Fruit fly (Drosophila melanogaster) whole organism, embryonic: Measurements from ENCODE around the gene Scm.
A peak's percentile ranks its signal among the peaks of the same experiment; 100 is the strongest.

Experiments used
- CG10366 ChIP-seq: fragments of 200-800 bp; sonication (Bioruptor generic); IDR thresholded peaks from 2 replicates; pipeline ENCODE4 v1.3.6; 2022; ENCODE audit warnings: missing biosample characterization, missing genetic modification characterization
- CG10959 ChIP-seq: fragments of 200-800 bp; sonication (Bioruptor generic); IDR thresholded peaks from 2 replicates; pipeline ENCODE4 v1.3.6; 2022; ENCODE audit warnings: missing biosample characterization, missing genetic modification characterization
- CG12071 ChIP-seq: fragments of 200-800 bp; sonication (Bioruptor generic); optimal IDR thresholded peaks from 3 replicates; lab custom pipeline; 2018; ENCODE audit warnings: missing biosample characterization, mild to moderate bottlenecking, missing genetic modification characterization
- CG12299 ChIP-seq: fragments of 200-800 bp; sonication (Bioruptor generic); optimal IDR thresholded peaks from 2 replicates; lab custom pipeline; 2018; ENCODE audit warnings: missing biosample characterization, mild to moderate bottlenecking, missing genetic modification characterization
- CG12659 ChIP-seq: fragments of 200-800 bp; sonication (Bioruptor generic); optimal IDR thresholded peaks from 3 replicates; lab custom pipeline; 2017; ENCODE audit warnings: mild to moderate bottlenecking, missing biosample characterization, missing genetic modification reagents, missing genetic modification characterization
- CG13296 ChIP-seq: fragments of 200-800 bp; sonication (Bioruptor generic); optimal IDR thresholded peaks from 3 replicates; lab custom pipeline; 2018; ENCODE audit warnings: missing biosample characterization, mild to moderate bottlenecking, missing genetic modification characterization
- CG14050 ChIP-seq: fragments of 200-800 bp; sonication (Bioruptor generic); IDR thresholded peaks from 3 replicates; pipeline ENCODE4 v1.3.6; 2022; ENCODE audit warnings: missing biosample characterization, missing genetic modification characterization
- CG15073 ChIP-seq: fragments of 200-800 bp; sonication (Bioruptor generic); optimal IDR thresholded peaks from 2 replicates; lab custom pipeline; 2016; ENCODE audit warnings: missing biosample characterization, missing genetic modification characterization
- CG18011 ChIP-seq: fragments of 200-800 bp; sonication (Bioruptor generic); optimal IDR thresholded peaks from 2 replicates; lab custom pipeline; 2017; ENCODE audit warnings: missing biosample characterization, missing genetic modification characterization, mild to moderate bottlenecking, moderate library complexity, missing genotype
- CG18599 ChIP-seq: fragments of 200-800 bp; sonication (Bioruptor generic); optimal IDR thresholded peaks from 3 replicates; lab custom pipeline; 2017; ENCODE audit warnings: missing biosample characterization, missing genetic modification characterization, mild to moderate bottlenecking, moderate library complexity, missing genetic modification reagents
- CG18619 ChIP-seq: fragments of 200-800 bp; sonication (Bioruptor generic); optimal IDR thresholded peaks from 3 replicates; lab custom pipeline; 2017; ENCODE audit warnings: missing biosample characterization, mild to moderate bottlenecking, missing genetic modification characterization
- CG2129 ChIP-seq: fragments of 200-800 bp; sonication (Bioruptor generic); IDR thresholded peaks from 2 replicates; pipeline ENCODE4 v1.3.6; 2022; ENCODE audit warnings: missing biosample characterization, missing genetic modification characterization; ENCODE audit not compliant: partially characterized antibody
- CG2199 ChIP-seq: fragments of 200-800 bp; sonication (Bioruptor generic); IDR thresholded peaks from 3 replicates; pipeline ENCODE4 v1.3.6; 2022; ENCODE audit warnings: missing biosample characterization, missing genetic modification characterization
- CG2202 ChIP-seq: fragments of 200-800 bp; sonication (Bioruptor generic); optimal IDR thresholded peaks from 2 replicates; lab custom pipeline; 2018; ENCODE audit warnings: missing biosample characterization, mild to moderate bottlenecking, missing genetic modification characterization
- CG6254 ChIP-seq: fragments of 200-800 bp; sonication (Bioruptor generic); optimal IDR thresholded peaks from 3 replicates; lab custom pipeline; 2017; ENCODE audit warnings: mild to moderate bottlenecking, missing biosample characterization, missing genetic modification reagents, missing genetic modification characterization
- CG6683 ChIP-seq: fragments of 200-800 bp; sonication (Bioruptor generic); optimal IDR thresholded peaks from 2 replicates; lab custom pipeline; 2017; ENCODE audit warnings: missing biosample characterization, mild to moderate bottlenecking, missing genetic modification characterization, missing genetic modification reagents
- CG7556 ChIP-seq: fragments of 200-800 bp; sonication (Bioruptor generic); optimal IDR thresholded peaks from 2 replicates; lab custom pipeline; 2017; ENCODE audit warnings: missing biosample characterization, mild to moderate bottlenecking, missing genetic modification characterization
- CG9727 ChIP-seq: fragments of 200-800 bp; sonication (Bioruptor generic); optimal IDR thresholded peaks from 3 replicates; lab custom pipeline; 2017; ENCODE audit warnings: missing biosample characterization, mild to moderate bottlenecking, missing genetic modification characterization
- CG9932 ChIP-seq: fragments of 200-800 bp; sonication (Bioruptor generic); IDR thresholded peaks from 2 replicates; pipeline ENCODE4 v1.3.6; 2022; ENCODE audit warnings: missing biosample characterization, missing genetic modification characterization
- Dek ChIP-seq: fragments of 200-800 bp; sonication (Bioruptor generic); optimal IDR thresholded peaks from 3 replicates; lab custom pipeline; 2019; ENCODE audit warnings: missing biosample characterization, mild to moderate bottlenecking, missing genetic modification characterization, moderate library complexity
- Doc2 ChIP-seq: fragments of 200-800 bp; sonication (Bioruptor generic); IDR thresholded peaks from 2 replicates; pipeline ENCODE4 v1.3.6; 2022; ENCODE audit warnings: missing biosample characterization, missing genetic modification characterization
- Dref ChIP-seq: fragments of 200-800 bp; sonication (Bioruptor generic); IDR thresholded peaks from 2 replicates; pipeline ENCODE4 v1.3.6; 2022; ENCODE audit warnings: missing biosample characterization, missing genetic modification characterization
- Hand ChIP-seq: fragments of 200-800 bp; sonication (Bioruptor generic); optimal IDR thresholded peaks from 2 replicates; lab custom pipeline; 2017; ENCODE audit warnings: mild to moderate bottlenecking, missing biosample characterization, missing genetic modification reagents, missing genetic modification characterization
- Lim3 ChIP-seq: fragments of 200-800 bp; sonication (Bioruptor generic); IDR thresholded peaks from 2 replicates; pipeline ENCODE4 v1.3.6; 2022; ENCODE audit warnings: missing biosample characterization, missing genetic modification characterization
- Mad ChIP-seq: fragments of 200-800 bp; sonication (Bioruptor generic); optimal IDR thresholded peaks from 2 replicates; lab custom pipeline; 2016; ENCODE audit warnings: missing biosample characterization, missing genetic modification characterization
- Nf-YA ChIP-seq: fragments of 200-800 bp; sonication (Bioruptor generic); IDR thresholded peaks from 2 replicates; pipeline ENCODE4 v1.3.6; 2022; ENCODE audit warnings: missing biosample characterization, missing genetic modification characterization
- Sry-δ ChIP-seq: fragments of 200-800 bp; sonication (Bioruptor generic); optimal IDR thresholded peaks from 2 replicates; lab custom pipeline; 2016; ENCODE audit warnings: missing biosample characterization, missing genetic modification characterization
- br ChIP-seq: fragments of >200 bp; optimal IDR thresholded peaks from 2 replicates; lab custom pipeline; 2017
- corto ChIP-seq: fragments of 200-800 bp; sonication (Bioruptor generic); optimal IDR thresholded peaks from 2 replicates; lab custom pipeline; 2016; ENCODE audit warnings: missing biosample characterization, mild to moderate bottlenecking, missing genetic modification characterization, moderate library complexity
- eve ChIP-seq, 2 experiments: fragments of >200 bp; optimal IDR thresholded peaks; 2 replicates each; lab custom pipeline; 2017; ENCODE audit warnings: missing biosample characterization in 2 of 2, missing genetic modification characterization in 2 of 2
- gcm2 ChIP-seq: fragments of 200-800 bp; sonication (Bioruptor generic); optimal IDR thresholded peaks from 2 replicates; lab custom pipeline; 2016; ENCODE audit warnings: missing biosample characterization, missing genetic modification characterization
- kni ChIP-seq: fragments of 200-800 bp; sonication (Bioruptor generic); optimal IDR thresholded peaks from 3 replicates; lab custom pipeline; 2017; ENCODE audit warnings: mild to moderate bottlenecking, missing biosample characterization, missing genetic modification reagents, missing genetic modification characterization
- nau ChIP-seq: fragments of 200-800 bp; sonication (Bioruptor generic); optimal IDR thresholded peaks from 3 replicates; lab custom pipeline; 2017; ENCODE audit warnings: missing biosample characterization, mild to moderate bottlenecking, missing genetic modification characterization, missing genetic modification reagents
- ranshi ChIP-seq: fragments of 200-800 bp; sonication (Bioruptor generic); IDR thresholded peaks from 2 replicates; pipeline ENCODE4 v1.3.6; 2022; ENCODE audit warnings: missing biosample characterization, missing genetic modification characterization
- tgo ChIP-seq: fragments of 200-800 bp; sonication (Bioruptor generic); IDR thresholded peaks from 3 replicates; pipeline ENCODE4 v1.3.6; 2022; ENCODE audit warnings: missing biosample characterization, missing genetic modification characterization

Gene Scm

dm6 chr3R:9586663-9587248, 50.7 kb downstream of the Scm start, which contains the start of gene P58IPK (continued):
- TF ChIP-seq kni (GFP tag; lab: Kevin White, UChicago) (peak; percentile 22), CG15073 (no peak), ranshi (GFP tag; lab: Robert Waterston, UW) (peak; percentile 59), CG12659 (GFP tag; lab: Kevin White, UChicago) (peak; percentile 83), CG7556 (GFP tag; lab: Kevin White, UChicago) (peak; percentile 2), Hand (GFP tag; lab: Kevin White, UChicago) (no peak), CG18599 (GFP tag; lab: Kevin White, UChicago) (peak; percentile 54), CG13296 (GFP tag; lab: Kevin White, UChicago) (peak; percentile 28), Sry-δ (peak; percentile 97), CG14050 (GFP tag; lab: Robert Waterston, UW) (no peak), CG18619 (peak; percentile 31), gcm2 (GFP tag; lab: Kevin White, UChicago) (no peak), CG9727 (GFP tag; lab: Kevin White, UChicago) (peak; percentile 48), CG12071 (no peak), br (lab: Kevin White, UChicago) (no peak), Dref (GFP tag; lab: Robert Waterston, UW) (peak; percentile 65), Mad (peak; percentile 83), CG2202 (tag; lab: Kevin White, UChicago) (no peak), nau (no peak), Doc2 (GFP tag; lab: Robert Waterston, UW) (no peak), corto (no peak), CG2199 (GFP tag; lab: Robert Waterston, UW) (0 out of 3 replicates have a peak, but pooled peaks have one; percentile 45), CG18011 (GFP tag; lab: Kevin White, UChicago) (peak; percentile 65), CG9932 (GFP tag; lab: Robert Waterston, UW) (peak; percentile 94), CG10366 (peak; percentile 56), CG10959 (GFP tag; lab: Robert Waterston, UW) (no peak), CG12299 (tag; lab: Kevin White, UChicago) (peak; percentile 26), tgo (GFP tag; lab: Robert Waterston, UW) (peak; percentile 52), Lim3 (GFP tag; lab: Robert Waterston, UW) (no peak), Dek (tag; lab: Kevin White, UChicago) (peak; percentile 68), CG2129 (GFP tag; lab: Robert Waterston, UW) (peak; percentile 83), CG6683 (GFP tag; lab: Kevin White, UChicago) (no peak), CG6254 (GFP tag; lab: Kevin White, UChicago) (no peak), Nf-YA (GFP tag; lab: Robert Waterston, UW) (no peak), eve (GFP tag; optimal IDR thresholded peaks at IDR 0.05; lab: Kevin White, UChicago) (no peak)
